Worm (Caenorhabditis elegans) whole organism, L4 larva: ENCODE measurements around the gene M176.16.

Experiments
- ama-1 ChIP-seq: fragments of 150-350 bp; optimal IDR thresholded peaks from 2 replicates; lab custom pipeline; 2014; ENCODE audit warnings: inconsistent platforms, mixed read lengths
- duxl-1 ChIP-seq: sonication (generic microtip); optimal IDR thresholded peaks from 2 replicates; lab custom pipeline; 2016; ENCODE audit warnings: mild to moderate bottlenecking, missing genetic modification characterization, moderate library complexity, missing compliant biosample characterization; ENCODE audit not compliant: poor library complexity
- fos-1 ChIP-seq: fragments of 150-350 bp; optimal IDR thresholded peaks from 2 replicates; lab custom pipeline; 2014; ENCODE audit warnings: missing biosample characterization, missing genetic modification characterization
- lin-39 ChIP-seq: fragments of 150-350 bp; optimal IDR thresholded peaks from 2 replicates; lab custom pipeline; 2014; ENCODE audit warnings: missing biosample characterization, missing genetic modification reagents, missing genetic modification characterization
- lsy-2 ChIP-seq, 2 experiments: fragments of 150-350 bp in 1 of 2; sonication (generic microtip) in 1 of 2; optimal IDR thresholded peaks; 2 replicates each; lab custom pipeline; 2014 to 2017; ENCODE audit warnings: missing biosample characterization in 2 of 2, missing genetic modification characterization in 2 of 2
- mdt-29 ChIP-seq: fragments of 200-800 bp; sonication (Bioruptor generic); IDR thresholded peaks from 2 replicates; pipeline ENCODE4 v1.3.6; 2022; ENCODE audit warnings: missing genetic modification reagents, missing genetic modification characterization, missing compliant biosample characterization
- mes-2 ChIP-seq: sonication (generic microtip); optimal IDR thresholded peaks from 2 replicates; lab custom pipeline; 2016; ENCODE audit warnings: missing genotype, mild to moderate bottlenecking, missing genetic modification characterization, missing compliant biosample characterization; ENCODE audit not compliant: poor library complexity, severe bottlenecking
- nhr-76 ChIP-seq: fragments of 150-350 bp; optimal IDR thresholded peaks from 2 replicates; lab custom pipeline; 2014; ENCODE audit warnings: missing biosample characterization, missing genetic modification characterization
- ztf-7 ChIP-seq: fragments of 150-350 bp; optimal IDR thresholded peaks from 2 replicates; lab custom pipeline; 2014; ENCODE audit warnings: missing biosample characterization, missing genetic modification characterization

DNA sequence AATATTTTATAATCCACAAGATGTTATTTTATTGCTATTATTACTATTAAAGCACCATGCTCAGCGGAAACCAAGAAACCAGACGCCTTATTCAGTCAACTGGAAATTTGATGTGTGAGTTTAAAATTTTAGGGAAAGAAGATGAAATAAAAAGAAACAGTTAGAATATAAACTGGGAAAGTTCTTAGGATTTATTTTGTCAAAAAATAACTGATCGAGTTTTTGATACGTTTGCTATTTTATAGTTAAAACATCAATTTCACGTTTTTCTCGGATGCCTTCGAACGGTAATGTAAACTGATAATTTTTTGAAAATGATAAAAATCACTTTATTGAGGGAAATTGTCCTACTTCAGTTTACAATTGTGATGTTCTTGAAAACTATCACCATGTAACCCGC lies 45.9 kb upstream of the M176.16 start, which contains the start of gene C06C3.3:
- no peak for TF ChIP-seq mes-2
- no peak for TF ChIP-seq nhr-76 (tag; lab: Kevin White, UChicago)
- TF ChIP-seq fos-1 (tag; lab: Kevin White, UChicago) = no peak
- no peak for TF ChIP-seq lin-39
- no peak for TF ChIP-seq duxl-1 (tag; lab: Kevin White, UChicago)
- TF ChIP-seq ztf-7 (tag; lab: Kevin White, UChicago) = no peak
- TF ChIP-seq lsy-2 (tag; optimal IDR thresholded peaks at IDR 0.05; lab: Kevin White, UChicago) = no peak
- no peak for TF ChIP-seq ama-1 (lab: Kevin White, UChicago)
- no peak for TF ChIP-seq mdt-29 (GFP tag; lab: Robert Waterston, UW)
